Worm (Caenorhabditis elegans): ENCODE measurements around the gene Y76A2B.4.

Gene Y76A2B.4

DNA sequence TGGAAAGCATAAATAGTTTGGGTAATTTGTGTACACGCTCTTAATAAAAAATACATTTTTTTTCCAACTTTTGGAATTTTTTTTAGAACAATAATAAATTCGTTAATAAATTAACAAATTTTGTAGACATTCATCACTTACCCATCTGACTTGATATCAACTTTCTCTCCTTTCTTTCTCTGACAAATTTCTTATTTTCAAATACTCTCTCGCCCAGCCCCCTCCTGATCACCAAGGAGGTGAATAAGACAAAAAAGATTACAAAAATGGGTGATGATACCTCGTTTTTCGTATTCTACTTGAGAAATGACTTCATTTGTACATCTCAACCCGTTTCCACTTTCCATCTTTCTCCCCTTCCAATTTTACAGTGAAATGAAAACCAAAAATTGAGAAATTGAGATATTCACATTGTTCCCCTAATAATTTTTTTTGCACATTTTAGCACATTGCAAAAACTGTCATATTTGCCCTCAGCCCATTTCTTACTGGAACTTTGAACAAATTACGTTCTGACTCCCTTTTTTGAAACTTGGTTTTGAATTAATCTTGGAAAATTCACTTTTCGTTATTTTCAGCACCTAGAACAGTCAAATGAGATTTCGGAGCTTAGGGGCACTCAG lies 29.1 kb upstream of the Y76A2B.4 start, which contains the start of gene osm-7:
TSS of gene osm-7 (plus strand) at position 573 of the 623 bp plus-strand sequence.
- no peak for TF ChIP-seq nhr-6 (tag; optimal IDR thresholded peaks at IDR 0.05)
- no peak for TF ChIP-seq vab-7 (GFP tag; IDR thresholded peaks at IDR 0.05)
- peak; percentile 20 for TF ChIP-seq hlh-30 (tag; optimal IDR thresholded peaks at IDR 0.05; ENCODE audit: insufficient read depth)
- TF ChIP-seq D1046.2 (GFP tag; IDR thresholded peaks at IDR 0.05) = no peak
- TF ChIP-seq lin-1 (GFP tag; IDR thresholded peaks at IDR 0.05) = no peak
- TF ChIP-seq ceh-32 (tag; optimal IDR thresholded peaks at IDR 0.05; ENCODE audit: poor library complexity) = no peak
- TF ChIP-seq jun-1 (tag; optimal IDR thresholded peaks at IDR 0.05) = no peak

DNA sequence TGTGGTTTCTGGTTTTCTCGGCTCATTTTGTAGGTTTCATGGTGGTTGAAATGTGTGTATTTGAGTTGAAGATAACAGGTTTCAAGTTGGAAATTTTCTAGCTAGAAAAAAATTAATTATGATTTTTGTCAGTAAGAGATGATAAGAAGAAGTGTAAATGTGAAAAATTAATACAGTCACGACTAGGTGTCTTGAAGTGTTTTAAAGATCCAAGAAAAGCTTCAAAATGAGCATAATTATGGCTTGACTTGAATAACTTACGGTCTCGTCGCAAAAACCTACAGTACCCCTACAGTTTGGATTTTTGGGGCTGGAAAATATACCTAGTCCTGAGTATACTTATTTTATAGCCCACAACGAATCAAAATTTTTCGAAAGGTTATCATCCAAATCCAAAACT lies 23.8 kb upstream of the Y76A2B.4 start, which contains the start of gene exc-12:
TSS of gene exc-12 (minus strand) at position 101 of the 400 bp plus-strand sequence.
- TF ChIP-seq zfp-2 (tag; optimal IDR thresholded peaks at IDR 0.05) (no peak), ceh-62 (tag; optimal IDR thresholded peaks at IDR 0.05) (no peak), vab-7 (GFP tag; IDR thresholded peaks at IDR 0.05) (no peak), mes-2 (tag; optimal IDR thresholded peaks at IDR 0.05; ENCODE audit: poor library complexity, severe bottlenecking) (no peak), tra-1 (GFP tag; IDR thresholded peaks at IDR 0.05) (no peak), lim-7 (GFP tag; IDR thresholded peaks at IDR 0.05) (no peak), madf-9 (GFP tag; conservative IDR thresholded peaks at IDR 0.05) (no peak), mep-1 (tag; optimal IDR thresholded peaks at IDR 0.05) (no peak), php-3 (GFP tag; IDR thresholded peaks at IDR 0.05) (no peak), arid-1 (GFP tag; conservative IDR thresholded peaks at IDR 0.05) (no peak), spr-1 (tag; optimal IDR thresholded peaks at IDR 0.05) (no peak), ceh-44 (GFP tag; IDR thresholded peaks at IDR 0.05) (no peak), T20F7.1 (GFP tag; optimal IDR thresholded peaks at IDR 0.05) (no peak), pqm-1 (tag; optimal IDR thresholded peaks at IDR 0.05) (no peak)

DNA sequence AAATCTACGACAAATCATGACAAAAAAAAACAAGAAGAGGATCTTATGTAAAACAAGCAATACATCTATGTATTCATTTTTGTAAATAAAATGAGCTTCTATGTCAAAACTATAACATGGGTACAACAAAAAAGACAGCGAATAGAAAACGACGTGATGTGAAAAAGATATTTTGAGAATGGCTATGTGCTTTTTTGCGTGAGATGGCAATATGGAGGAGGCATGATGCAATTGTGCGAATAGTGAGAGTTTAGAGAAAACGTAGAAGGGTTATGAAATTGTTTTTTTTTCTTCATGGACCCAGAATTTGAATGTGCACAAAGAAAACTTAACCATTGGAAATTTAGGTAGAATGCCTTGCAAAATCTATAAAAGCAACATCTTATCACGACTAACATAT lies 19.4 kb upstream of the Y76A2B.4 start:
- TF ChIP-seq unc-62 (GFP tag; optimal IDR thresholded peaks at IDR 0.05 in 1 of 2) (peak in 1 of 2 experiments; percentile 10), unc-62 (tag; optimal IDR thresholded peaks at IDR 0.05) (no peak), F10B5.3 (tag; optimal IDR thresholded peaks at IDR 0.05) (no peak), aha-1 (tag) (peak; percentile 8), nhr-48 (tag; optimal IDR thresholded peaks at IDR 0.05) (no peak), nhr-25 (tag; optimal IDR thresholded peaks at IDR 0.05; ENCODE audit: borderline replicate concordance, insufficient read depth) (no peak), dpl-1 (GFP tag; optimal IDR thresholded peaks at IDR 0.05) (no peak), nhr-11 (tag; optimal IDR thresholded peaks at IDR 0.05) (peak; percentile 10), daf-12 (tag; optimal IDR thresholded peaks at IDR 0.05) (no peak), lir-3 (tag; optimal IDR thresholded peaks at IDR 0.05) (no peak), ceh-62 (tag; optimal IDR thresholded peaks at IDR 0.05) (no peak), ceh-44 (GFP tag; IDR thresholded peaks at IDR 0.05) (no peak), nhr-41 (GFP tag; IDR thresholded peaks at IDR 0.05) (no peak), nhr-102 (tag; optimal IDR thresholded peaks at IDR 0.05) (no peak), hif-1 (tag; optimal IDR thresholded peaks at IDR 0.05) (peak in 1 of 2 experiments; percentile 76), daf-19 (GFP tag; conservative IDR thresholded peaks at IDR 0.05) (no peak), daf-16 (GFP tag; optimal IDR thresholded peaks at IDR 0.05) (no peak), daf-16 (tag; optimal IDR thresholded peaks at IDR 0.05) (no peak), Y105C5A.15 (GFP tag; IDR thresholded peaks at IDR 0.05) (no peak), lsy-2 (tag; optimal IDR thresholded peaks at IDR 0.05) (peak in 1 of 2 experiments; percentile 27)

Measured in whole organism, L4 larva.